Worm (Caenorhabditis elegans): Measurements from ENCODE around the gene R08E5.4.

DNA sequence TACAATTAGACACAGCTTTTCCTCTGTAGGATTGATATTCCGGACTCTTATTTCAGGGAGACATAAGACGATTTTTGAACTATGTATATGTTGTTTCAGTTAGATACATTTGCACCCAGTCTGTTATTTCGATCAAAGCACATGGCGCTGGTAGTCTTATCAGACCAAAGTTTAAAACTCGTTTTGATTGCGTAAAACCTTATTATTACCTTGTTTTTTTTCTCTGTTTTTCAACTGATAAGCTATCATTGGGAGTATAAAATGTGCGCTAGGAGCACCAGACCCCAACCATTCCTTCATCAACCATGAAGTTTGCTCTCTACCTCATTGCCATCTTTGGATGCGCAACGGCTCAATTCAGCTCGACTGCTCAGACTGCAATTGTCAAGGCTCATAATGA, 43.9 kb downstream of the R08E5.4 start, which contains the start of gene scl-12:
- TF ChIP-seq sox-4 (tag; optimal IDR thresholded peaks at IDR 0.05) (no peak), aly-2 (tag; optimal IDR thresholded peaks at IDR 0.05) (no peak), snpc-4 (tag; optimal IDR thresholded peaks at IDR 0.05) (no peak), ama-1 (optimal IDR thresholded peaks at IDR 0.05) (no peak), lin-35 (GFP tag; optimal IDR thresholded peaks at IDR 0.05) (no peak), nhr-77 (tag; optimal IDR thresholded peaks at IDR 0.05) (no peak), unc-130 (tag; optimal IDR thresholded peaks at IDR 0.05) (no peak), pqm-1 (tag; optimal IDR thresholded peaks at IDR 0.05) (no peak), nhr-11 (tag; optimal IDR thresholded peaks at IDR 0.05) (no peak), ces-1 (GFP tag; optimal IDR thresholded peaks at IDR 0.05) (no peak), jun-1 (tag; optimal IDR thresholded peaks at IDR 0.05) (no peak), lin-39 (tag; optimal IDR thresholded peaks at IDR 0.05) (no peak), nhr-28 (tag; optimal IDR thresholded peaks at IDR 0.05) (no peak), unc-30 (tag; optimal IDR thresholded peaks at IDR 0.05) (no peak)
